Fruit fly (Drosophila melanogaster) whole organism, adult: ENCODE data around the gene Coq6.

Experiments
- CG14711 ChIP-seq: fragments of 200-800 bp; sonication (Bioruptor generic); optimal IDR thresholded peaks from 2 replicates; lab custom pipeline; 2018; ENCODE audit warnings: missing biosample characterization, mild to moderate bottlenecking, missing genetic modification characterization, moderate library complexity
- CG1620 ChIP-seq: fragments of 200-800 bp; sonication (Bioruptor generic); optimal IDR thresholded peaks from 2 replicates; lab custom pipeline; 2016; ENCODE audit warnings: missing biosample characterization, missing genetic modification characterization
- CG33017 ChIP-seq: fragments of 200-800 bp; sonication (Bioruptor generic); optimal IDR thresholded peaks from 2 replicates; lab custom pipeline; 2018; ENCODE audit warnings: missing biosample characterization, mild to moderate bottlenecking, missing genetic modification characterization, moderate library complexity
- CG5204 ChIP-seq: fragments of 200-800 bp; sonication (Bioruptor generic); optimal IDR thresholded peaks from 2 replicates; lab custom pipeline; 2016; ENCODE audit warnings: missing biosample characterization, missing genetic modification characterization
- CG7101 ChIP-seq: fragments of 200-800 bp; sonication (Bioruptor generic); optimal IDR thresholded peaks from 2 replicates; lab custom pipeline; 2018; ENCODE audit warnings: missing biosample characterization, mild to moderate bottlenecking, missing genetic modification characterization, moderate library complexity
- Clk ChIP-seq: fragments of 200-800 bp; sonication (Bioruptor generic); optimal IDR thresholded peaks from 2 replicates; lab custom pipeline; 2017; ENCODE audit warnings: missing biosample characterization, missing genetic modification characterization
- Crg-1 ChIP-seq: fragments of 200-800 bp; sonication (Bioruptor generic); optimal IDR thresholded peaks from 2 replicates; lab custom pipeline; 2016; ENCODE audit warnings: missing biosample characterization, missing genetic modification characterization
- Hr96 ChIP-seq: fragments of 200-800 bp; sonication (Bioruptor generic); optimal IDR thresholded peaks from 2 replicates; lab custom pipeline; 2016; ENCODE audit warnings: missing biosample characterization, missing genetic modification characterization
- Mnt ChIP-seq: fragments of 200-800 bp; sonication (Bioruptor generic); optimal IDR thresholded peaks from 2 replicates; lab custom pipeline; 2016; ENCODE audit warnings: missing biosample characterization, mild to moderate bottlenecking, missing genetic modification characterization
- bab1 ChIP-seq: fragments of 200-800 bp; sonication (Bioruptor generic); optimal IDR thresholded peaks from 3 replicates; lab custom pipeline; 2019; ENCODE audit warnings: missing biosample characterization, mild to moderate bottlenecking, missing genetic modification characterization, moderate library complexity
- cic ChIP-seq: fragments of 200-800 bp; sonication (Bioruptor generic); optimal IDR thresholded peaks from 2 replicates; lab custom pipeline; 2017; ENCODE audit warnings: missing biosample characterization, mild to moderate bottlenecking, missing genetic modification characterization, moderate library complexity
- cnc ChIP-seq, 2 experiments: fragments of >200 bp; optimal IDR thresholded peaks; 2 replicates each; lab custom pipeline; 2017
- kay ChIP-seq: fragments of 200-800 bp; sonication (Bioruptor generic); peaks from one replicate; lab custom pipeline; 2016; ENCODE audit warnings: missing biosample characterization, missing genetic modification characterization, borderline replicate concordance
- ovo ChIP-seq: fragments of 200-800 bp; sonication (Bioruptor generic); optimal IDR thresholded peaks from 2 replicates; lab custom pipeline; 2016; ENCODE audit warnings: missing biosample characterization, missing genetic modification characterization
- pad ChIP-seq: fragments of 200-800 bp; sonication (Bioruptor generic); optimal IDR thresholded peaks from 3 replicates; lab custom pipeline; 2017; ENCODE audit warnings: missing biosample characterization, missing genetic modification characterization, mild to moderate bottlenecking, moderate library complexity, missing genetic modification reagents
- tj ChIP-seq: fragments of 200-800 bp; sonication (Bioruptor generic); optimal IDR thresholded peaks from 3 replicates; lab custom pipeline; 2017; ENCODE audit warnings: missing biosample characterization, mild to moderate bottlenecking, missing genetic modification characterization, moderate library complexity
- toe ChIP-seq: fragments of 200-800 bp; sonication (Bioruptor generic); optimal IDR thresholded peaks from 2 replicates; lab custom pipeline; 2016; ENCODE audit warnings: missing biosample characterization, missing genetic modification characterization

The Coq6 gene

DNA sequence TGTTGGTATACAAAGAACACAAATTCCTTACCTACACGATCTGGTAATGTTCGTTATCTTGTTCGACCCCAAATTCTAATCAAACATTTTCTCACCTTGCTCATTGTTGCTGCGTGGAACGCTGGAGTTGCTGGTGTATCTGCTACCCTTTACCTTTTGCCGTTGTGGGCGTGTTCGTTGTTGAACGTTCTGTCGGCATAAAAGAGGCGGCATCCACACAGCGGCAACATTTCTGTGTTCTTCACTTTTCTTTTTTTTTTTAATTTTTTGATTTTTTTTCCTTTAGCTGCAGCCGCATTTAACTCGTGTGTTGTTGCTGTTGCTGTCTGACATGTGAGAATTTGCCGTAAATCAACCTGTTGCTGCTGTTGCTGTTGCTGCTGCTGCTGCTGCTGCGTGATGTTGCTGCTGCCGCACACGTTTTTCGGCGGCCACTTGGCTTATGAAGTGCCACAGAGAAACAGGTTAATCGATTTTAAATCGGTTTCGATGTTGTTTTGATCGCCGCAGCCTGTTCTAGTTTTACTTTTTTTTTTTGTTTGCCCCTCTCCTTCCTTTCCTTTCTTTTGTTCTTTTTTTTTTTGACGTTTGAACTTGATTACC lies 42.2 kb downstream of the Coq6 start:
- TF ChIP-seq tj (GFP tag; lab: Kevin White, UChicago) = no peak

DNA sequence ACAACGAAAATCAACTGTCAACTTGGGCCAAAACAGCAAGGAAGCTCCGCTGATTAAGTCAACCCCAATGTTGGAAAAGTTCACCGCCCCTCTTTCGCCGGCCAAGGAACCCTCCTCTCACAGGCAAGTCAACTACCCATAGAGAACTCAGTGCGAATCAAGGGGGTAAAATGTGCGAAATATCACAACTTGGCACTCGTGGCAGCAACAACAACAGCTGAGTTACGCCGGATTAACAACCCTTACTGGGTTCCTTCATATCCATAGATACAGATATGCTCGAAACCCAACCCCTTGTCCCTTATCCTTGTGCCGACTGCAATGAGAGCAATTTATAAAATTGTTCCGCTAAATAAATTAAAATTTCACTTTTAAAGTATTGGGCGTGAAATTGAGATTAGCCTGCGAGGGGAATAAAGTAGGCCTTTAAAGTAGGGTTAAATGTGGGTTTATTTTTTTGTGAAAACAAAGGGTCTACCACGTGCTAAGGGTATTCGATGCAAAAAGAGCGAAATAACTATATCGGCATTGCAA lies 42.9 kb downstream of the Coq6 start:
- no peak for TF ChIP-seq Hr96 (GFP tag; lab: Kevin White, UChicago)
- no peak for TF ChIP-seq CG7101 (tag; lab: Kevin White, UChicago)
- no peak for TF ChIP-seq cnc (optimal IDR thresholded peaks at IDR 0.05; lab: Kevin White, UChicago)
- no peak for TF ChIP-seq Crg-1 (GFP tag; lab: Kevin White, UChicago)
- TF ChIP-seq CG14711 (tag; lab: Kevin White, UChicago) = no peak
- TF ChIP-seq Clk (GFP tag; lab: Kevin White, UChicago) = no peak
- no peak for TF ChIP-seq bab1
- no peak for TF ChIP-seq CG1620 (GFP tag; lab: Kevin White, UChicago)
- TF ChIP-seq kay = no peak
- no peak for TF ChIP-seq tj (GFP tag; lab: Kevin White, UChicago)

DNA sequence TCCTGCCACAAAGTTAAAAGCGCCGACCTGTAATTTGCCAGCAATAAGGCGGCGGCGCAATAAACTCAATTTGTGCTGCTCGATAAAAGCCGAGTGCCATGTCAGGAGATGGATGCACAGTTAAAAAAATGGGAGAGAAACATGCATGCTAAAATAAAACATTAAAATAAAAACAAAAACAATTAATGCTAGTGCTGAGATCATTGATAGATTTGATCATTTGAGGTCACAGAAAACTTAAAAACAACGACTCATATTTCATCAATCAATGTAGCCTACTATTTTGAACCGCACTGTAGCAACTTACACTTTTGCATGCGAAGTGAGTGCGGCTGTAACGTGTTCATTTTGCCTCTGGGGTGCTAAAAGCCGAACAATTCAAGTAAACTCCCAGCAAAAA lies 48.9 kb downstream of the Coq6 start:
- TF ChIP-seq toe (GFP tag; lab: Kevin White, UChicago) (no peak), CG5204 (GFP tag; lab: Kevin White, UChicago) (no peak), Crg-1 (GFP tag; lab: Kevin White, UChicago) (no peak), Hr96 (GFP tag; lab: Kevin White, UChicago) (no peak), tj (GFP tag; lab: Kevin White, UChicago) (no peak), pad (GFP tag; lab: Kevin White, UChicago) (no peak), cic (GFP tag; lab: Kevin White, UChicago) (no peak), kay (no peak), cnc (optimal IDR thresholded peaks at IDR 0.05; lab: Kevin White, UChicago) (no peak), Mnt (GFP tag; lab: Kevin White, UChicago) (no peak), CG33017 (tag; lab: Kevin White, UChicago) (no peak), ovo (GFP tag; lab: Kevin White, UChicago) (no peak)
